Worm (Caenorhabditis elegans): ENCODE measurements around the gene srbc-54.

Gene srbc-54

DNA sequence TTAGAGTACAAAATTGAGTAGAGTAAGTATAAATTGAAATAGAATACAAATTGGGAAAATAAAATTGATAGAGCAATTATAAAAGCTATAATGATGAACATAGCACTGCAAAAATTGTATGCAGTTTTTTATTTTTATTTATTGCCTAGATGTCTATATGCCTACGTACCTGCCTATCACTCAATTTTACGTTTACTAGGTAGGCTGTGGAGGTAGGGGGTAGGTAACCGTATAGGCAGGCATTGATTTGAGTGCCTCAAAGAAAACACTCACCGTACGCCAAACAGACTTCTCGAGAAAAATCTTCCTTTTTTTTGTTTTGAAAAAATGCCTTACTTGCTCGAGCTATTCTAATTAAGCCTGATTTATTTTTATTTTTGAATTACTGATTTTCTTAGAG lies 1.9 kb downstream of the srbc-54 start, which contains the start of gene srbc-56:
Gene srbc-56, minus strand, starts transcription at position 101 of the 400 bp plus-strand sequence.
- TF ChIP-seq pha-2 (tag; optimal IDR thresholded peaks at IDR 0.05) (no peak), ceh-6 (GFP tag; optimal IDR thresholded peaks at IDR 0.05) (no peak), ztf-16 (tag; optimal IDR thresholded peaks at IDR 0.05) (no peak), ceh-14 (tag; optimal IDR thresholded peaks at IDR 0.05) (no peak), fkh-10 (GFP tag; optimal IDR thresholded peaks at IDR 0.05) (no peak), pat-9 (tag; optimal IDR thresholded peaks at IDR 0.05) (no peak), fax-1 (tag; optimal IDR thresholded peaks at IDR 0.05) (no peak), hlh-8 (tag; optimal IDR thresholded peaks at IDR 0.05) (no peak), hlh-30 (tag; optimal IDR thresholded peaks at IDR 0.05; ENCODE audit: insufficient read depth) (no peak), ceh-19 (GFP tag; optimal IDR thresholded peaks at IDR 0.05) (no peak), lin-11 (tag; optimal IDR thresholded peaks at IDR 0.05) (no peak), hlh-15 (tag; optimal IDR thresholded peaks at IDR 0.05) (no peak), nfya-1 (tag; optimal IDR thresholded peaks at IDR 0.05) (no peak), sox-4 (tag; optimal IDR thresholded peaks at IDR 0.05) (no peak), eyg-1 (tag; optimal IDR thresholded peaks at IDR 0.05) (no peak), ceh-2 (tag; optimal IDR thresholded peaks at IDR 0.05) (no peak)

DNA sequence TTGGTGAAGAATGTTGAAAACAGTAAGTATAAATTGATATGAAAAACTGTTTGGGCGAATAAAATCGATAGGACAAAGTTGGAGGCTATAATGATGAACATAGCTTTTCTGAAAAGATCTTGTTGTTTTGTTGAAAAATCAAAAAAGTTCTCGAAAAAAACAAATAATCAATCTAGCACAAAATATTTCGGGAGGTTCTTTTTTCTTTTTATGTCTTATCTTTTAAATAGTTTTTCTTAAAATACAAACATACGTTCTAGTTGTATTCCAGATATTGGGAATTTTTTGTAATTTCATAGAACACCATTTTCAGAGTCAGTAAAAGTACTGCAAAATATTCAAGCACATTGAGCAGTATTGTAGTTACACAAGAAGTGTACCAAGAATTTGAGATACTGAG lies 3.6 kb downstream of the srbc-54 start, which contains the start of gene srbc-55:
Gene srbc-55, minus strand, starts transcription at position 101 of the 400 bp plus-strand sequence.
- TF ChIP-seq pha-4 (tag; optimal IDR thresholded peaks at IDR 0.05) (no peak), pqm-1 (tag; optimal IDR thresholded peaks at IDR 0.05) (no peak), lin-11 (tag; optimal IDR thresholded peaks at IDR 0.05) (no peak), tbx-2 (tag; optimal IDR thresholded peaks at IDR 0.05) (no peak)

DNA sequence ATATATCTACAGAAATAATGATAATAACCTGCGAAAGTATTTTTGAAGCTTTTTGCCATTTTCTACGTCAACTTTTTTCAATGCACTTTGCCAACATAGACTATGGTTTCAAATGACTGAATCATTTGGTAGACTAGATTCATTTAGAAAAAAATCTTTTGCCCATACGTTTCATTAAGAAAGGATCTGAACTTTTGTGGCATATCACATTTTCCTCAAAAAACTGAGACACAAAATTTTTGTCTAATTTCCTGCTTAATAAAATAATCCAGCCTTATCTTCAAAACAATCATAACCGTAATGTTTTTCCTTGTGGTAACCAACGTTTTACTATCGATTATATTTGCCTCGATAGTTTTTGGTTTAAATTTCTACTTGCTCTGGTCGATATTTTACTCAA lies 7.4 kb downstream of the srbc-54 start, which contains the start of gene srbc-51:
Gene srbc-51, plus strand, starts transcription at position 301 of the 400 bp plus-strand sequence.
- TF ChIP-seq unc-55 (GFP tag; optimal IDR thresholded peaks at IDR 0.05) (no peak), ceh-2 (tag; optimal IDR thresholded peaks at IDR 0.05) (no peak), K02D7.2 (tag; optimal IDR thresholded peaks at IDR 0.05) (no peak), ama-1 (optimal IDR thresholded peaks at IDR 0.05) (no peak), ets-4 (tag; optimal IDR thresholded peaks at IDR 0.05) (no peak), tbx-2 (tag; optimal IDR thresholded peaks at IDR 0.05) (no peak), ceh-45 (GFP tag; IDR thresholded peaks at IDR 0.05) (no peak)

DNA sequence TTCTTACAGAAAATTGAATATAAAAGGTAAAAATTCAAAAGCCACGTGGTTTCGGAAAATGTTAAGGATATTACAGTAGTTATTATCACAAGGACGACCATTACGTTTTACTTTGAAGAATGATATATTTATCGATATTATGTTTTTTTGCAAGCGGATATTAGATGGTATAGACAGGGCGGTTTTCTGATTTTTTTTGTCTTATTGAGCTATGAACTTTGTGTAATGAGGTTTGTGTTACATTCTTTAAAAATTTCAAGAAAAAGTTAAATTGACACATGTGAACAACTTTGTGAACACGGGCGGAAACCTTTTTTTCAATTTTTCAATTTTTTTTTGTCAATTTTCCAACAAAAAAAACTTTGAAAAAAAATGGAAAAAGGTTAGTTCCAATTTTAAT lies 8.7 kb downstream of the srbc-54 start, which contains the start of gene srbc-50:
Gene srbc-50, minus strand, starts transcription at position 101 of the 400 bp plus-strand sequence.
- TF ChIP-seq madf-2 (tag; optimal IDR thresholded peaks at IDR 0.05): no peak
- no peak for TF ChIP-seq hlh-13 (GFP tag; optimal IDR thresholded peaks at IDR 0.05)
- TF ChIP-seq fax-1 (tag; optimal IDR thresholded peaks at IDR 0.05): no peak
- no peak for TF ChIP-seq ceh-19 (GFP tag; optimal IDR thresholded peaks at IDR 0.05)
- no peak for TF ChIP-seq C08G9.2 (tag; optimal IDR thresholded peaks at IDR 0.05)
- no peak for TF ChIP-seq pros-1 (tag; optimal IDR thresholded peaks at IDR 0.05)
- no peak for TF ChIP-seq pha-2 (tag; optimal IDR thresholded peaks at IDR 0.05)
- no peak for TF ChIP-seq nhr-11 (tag; optimal IDR thresholded peaks at IDR 0.05)
- no peak for TF ChIP-seq ceh-2 (tag; optimal IDR thresholded peaks at IDR 0.05)
- no peak for TF ChIP-seq dmd-4 (tag; optimal IDR thresholded peaks at IDR 0.05; ENCODE audit: borderline replicate concordance)
- TF ChIP-seq gmeb-2 (tag; optimal IDR thresholded peaks at IDR 0.05): no peak
- no peak for TF ChIP-seq dve-1 (tag; optimal IDR thresholded peaks at IDR 0.05)
- no peak for TF ChIP-seq pat-9 (tag; optimal IDR thresholded peaks at IDR 0.05)
- TF ChIP-seq hlh-8 (tag; optimal IDR thresholded peaks at IDR 0.05): no peak
- TF ChIP-seq lim-6 (tag; optimal IDR thresholded peaks at IDR 0.05): no peak

DNA sequence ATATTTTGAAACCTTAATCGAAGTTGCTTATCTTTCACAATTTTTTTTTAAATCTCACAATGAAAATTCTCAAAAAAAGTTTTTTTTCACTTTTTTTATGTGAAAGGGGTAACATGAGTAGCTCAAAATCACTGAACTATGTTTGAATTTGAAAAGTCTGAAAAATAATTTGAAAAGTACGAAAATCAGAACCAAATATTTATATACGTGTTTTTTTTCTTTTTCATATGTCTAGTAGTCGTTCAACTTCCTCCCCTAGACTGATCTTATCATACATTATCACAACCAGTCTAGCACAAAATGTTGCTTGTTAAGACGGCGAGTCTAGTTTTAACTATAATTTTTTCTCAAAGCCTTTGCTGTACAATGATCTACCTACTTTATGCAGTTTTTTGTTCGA lies 12.1 kb downstream of the srbc-54 start, which contains the start of gene srbc-49:
Gene srbc-49, plus strand, starts transcription at position 301 of the 400 bp plus-strand sequence.
- TF ChIP-seq npax-4 (tag; optimal IDR thresholded peaks at IDR 0.05): no peak
- no peak for TF ChIP-seq ceh-24 (tag; optimal IDR thresholded peaks at IDR 0.05)
- TF ChIP-seq fkh-6 (tag; optimal IDR thresholded peaks at IDR 0.05): no peak
- TF ChIP-seq tbx-7 (tag; optimal IDR thresholded peaks at IDR 0.05): no peak
- TF ChIP-seq nfya-1 (tag; optimal IDR thresholded peaks at IDR 0.05): no peak
- no peak for TF ChIP-seq ceh-18 (tag; optimal IDR thresholded peaks at IDR 0.05)
- TF ChIP-seq hlh-6 (tag; optimal IDR thresholded peaks at IDR 0.05): no peak
- no peak for TF ChIP-seq hlh-8 (tag; optimal IDR thresholded peaks at IDR 0.05)
- no peak for TF ChIP-seq hlh-13 (GFP tag; optimal IDR thresholded peaks at IDR 0.05)
- no peak for TF ChIP-seq unc-3 (GFP tag; conservative IDR thresholded peaks at IDR 0.05)
- TF ChIP-seq unc-3 (tag; optimal IDR thresholded peaks at IDR 0.05): no peak
- TF ChIP-seq pat-9 (tag; optimal IDR thresholded peaks at IDR 0.05): no peak

Measured in whole organism, late embryonic.